Worm (Caenorhabditis elegans) whole organism, young adult: Measurements from ENCODE around the gene srp-2.

ENCODE experiments used
- B0035.1 ChIP-seq: sonication (generic microtip); optimal IDR thresholded peaks from 2 replicates; lab custom pipeline; 2016; ENCODE audit warnings: missing genetic modification characterization, mild to moderate bottlenecking, missing compliant biosample characterization, missing genotype, missing genetic modification reagents
- bed-1 ChIP-seq: fragments of 200-800 bp; sonication (Bioruptor generic); IDR thresholded peaks from 2 replicates; pipeline ENCODE4 v1.3.6; 2022; ENCODE audit warnings: missing genetic modification reagents, missing genetic modification characterization, missing compliant biosample characterization
- dox-1 ChIP-seq: fragments of 200-800 bp; sonication (Bioruptor generic); IDR thresholded peaks from 2 replicates; pipeline ENCODE4 v1.3.6; 2022; ENCODE audit warnings: missing genetic modification reagents, missing genetic modification characterization, missing compliant biosample characterization
- lin-54 ChIP-seq: fragments of 200-800 bp; sonication (Bioruptor generic); optimal IDR thresholded peaks from 2 replicates; lab custom pipeline; 2018; ENCODE audit warnings: mild to moderate bottlenecking, missing genetic modification characterization, missing compliant biosample characterization
- madf-10 ChIP-seq: sonication (generic microtip); optimal IDR thresholded peaks from 2 replicates; lab custom pipeline; 2016; ENCODE audit warnings: mild to moderate bottlenecking, missing genetic modification characterization, missing compliant biosample characterization
- nhr-80 ChIP-seq: sonication (generic microtip); optimal IDR thresholded peaks from 2 replicates; lab custom pipeline; 2016; ENCODE audit warnings: missing genetic modification characterization, missing compliant biosample characterization
- nhr-90 ChIP-seq: sonication (generic microtip); optimal IDR thresholded peaks from 2 replicates; lab custom pipeline; 2016; ENCODE audit warnings: missing genotype, mild to moderate bottlenecking, missing genetic modification characterization, missing compliant biosample characterization
- pha-4 ChIP-seq: fragments of 150-350 bp; sonication (generic microtip); optimal IDR thresholded peaks from 2 replicates; lab custom pipeline; 2014; ENCODE audit warnings: missing biosample characterization, missing genetic modification reagents, missing genetic modification characterization
- snpc-4 ChIP-seq, 5 experiments: fragments of 150-350 bp in 1 of 5; sonication (generic microtip) in 4 of 5; optimal IDR thresholded peaks; 2 replicates each; lab custom pipeline; 2014 to 2018; ENCODE audit warnings: missing genetic modification characterization in 5 of 5, missing biosample characterization in 3 of 5, antibody characterized with exemption in 2 of 5, mild to moderate bottlenecking in 2 of 5, missing compliant biosample characterization in 2 of 5, missing genotype in 2 of 5, moderate library complexity in 2 of 5, missing genetic modification reagents in 1 of 5

ce11 chrV:727484-728351, 34.7 kb upstream of the srp-2 start, which contains the start of the genes icl-1 and srh-2:
- TF ChIP-seq B0035.1 (tag; lab: Kevin White, UChicago) (peak; percentile 39), nhr-90 (tag; lab: Kevin White, UChicago) (no peak), snpc-4 (GFP tag; optimal IDR thresholded peaks at IDR 0.05; lab: Kevin White, UChicago) (no peak), snpc-4 (tag; optimal IDR thresholded peaks at IDR 0.05; lab: Kevin White, UChicago) (no peak), dox-1 (GFP tag; lab: Robert Waterston, UW) (peak; percentile 64), lin-54 (GFP tag; lab: Kevin White, UChicago) (no peak), nhr-80 (tag; lab: Kevin White, UChicago) (peak; percentile 13), bed-1 (GFP tag; lab: Robert Waterston, UW) (no peak), madf-10 (tag; lab: Kevin White, UChicago) (peak; percentile 43), pha-4 (tag; lab: Kevin White, UChicago) (peak; percentile 60)
